Worm (Caenorhabditis elegans) whole organism, L2 larva: ENCODE data around the gene mboa-7.

ENCODE experiments used
- C34F6.9 ChIP-seq: fragments of 150-350 bp; optimal IDR thresholded peaks from 2 replicates; lab custom pipeline; 2014; ENCODE audit warnings: missing biosample characterization, missing genetic modification characterization
- F13H6.1 ChIP-seq: sonication (generic microtip); optimal IDR thresholded peaks from 2 replicates; lab custom pipeline; 2016; ENCODE audit warnings: missing genetic modification characterization, missing compliant biosample characterization
- Y55F3AM.14 ChIP-seq: fragments of 200-800 bp; sonication (Bioruptor generic); optimal IDR thresholded peaks from 2 replicates; lab custom pipeline; 2018; ENCODE audit warnings: mild to moderate bottlenecking, missing genetic modification characterization, missing compliant biosample characterization
- ZK546.5 ChIP-seq: sonication (generic microtip); optimal IDR thresholded peaks from 2 replicates; lab custom pipeline; 2017; ENCODE audit warnings: missing biosample characterization, missing genetic modification characterization
- alr-1 ChIP-seq: fragments of 150-350 bp; optimal IDR thresholded peaks from 2 replicates; lab custom pipeline; 2014; ENCODE audit warnings: missing biosample characterization, missing genetic modification characterization
- ama-1 ChIP-seq: fragments of 150-350 bp; optimal IDR thresholded peaks from 2 replicates; lab custom pipeline; 2018; ENCODE audit warnings: inconsistent platforms
- ceh-16 ChIP-seq: fragments of 150-350 bp; optimal IDR thresholded peaks from 2 replicates; lab custom pipeline; 2014; ENCODE audit warnings: missing biosample characterization, missing genetic modification characterization
- crh-2 ChIP-seq: sonication (generic microtip); optimal IDR thresholded peaks from 2 replicates; lab custom pipeline; 2017; ENCODE audit warnings: missing biosample characterization, missing genetic modification characterization
- dmd-4 ChIP-seq: sonication (generic microtip); optimal IDR thresholded peaks from 2 replicates; lab custom pipeline; 2017; ENCODE audit warnings: missing biosample characterization, missing genetic modification characterization
- egl-27 ChIP-seq: sonication (generic microtip); optimal IDR thresholded peaks from 3 replicates; lab custom pipeline; 2017; ENCODE audit warnings: missing biosample characterization, missing genetic modification reagents, missing genetic modification characterization
- elt-1 ChIP-seq: fragments of 150-350 bp; optimal IDR thresholded peaks from 2 replicates; lab custom pipeline; 2014; ENCODE audit warnings: missing biosample characterization, missing genetic modification characterization
- elt-3 ChIP-seq: sonication (generic microtip); optimal IDR thresholded peaks from 2 replicates; lab custom pipeline; 2017; ENCODE audit warnings: missing biosample characterization, missing genetic modification characterization
- fos-1 ChIP-seq: fragments of 150-350 bp; optimal IDR thresholded peaks from 2 replicates; lab custom pipeline; 2014; ENCODE audit warnings: missing biosample characterization, missing genetic modification characterization
- gmeb-1 ChIP-seq: fragments of 150-350 bp; optimal IDR thresholded peaks from 2 replicates; lab custom pipeline; 2014; ENCODE audit warnings: missing biosample characterization, missing genetic modification characterization
- lin-11 ChIP-seq: fragments of 150-350 bp; sonication (generic microtip); optimal IDR thresholded peaks from 2 replicates; lab custom pipeline; 2014; ENCODE audit warnings: missing biosample characterization, missing genetic modification characterization, inconsistent platforms, mixed read lengths
- lin-13 ChIP-seq: fragments of 150-350 bp; optimal IDR thresholded peaks from 2 replicates; lab custom pipeline; 2014; ENCODE audit warnings: missing biosample characterization, missing genetic modification reagents, missing genetic modification characterization
- lin-39 ChIP-seq: fragments of 150-350 bp; optimal IDR thresholded peaks from 2 replicates; lab custom pipeline; 2014; ENCODE audit warnings: missing biosample characterization, missing genetic modification reagents, missing genetic modification characterization
- lsy-2 ChIP-seq, 2 experiments: fragments of 150-350 bp in 1 of 2; sonication (generic microtip) in 1 of 2; optimal IDR thresholded peaks; 2 replicates each; lab custom pipeline; 2014 to 2017; ENCODE audit warnings: missing biosample characterization in 2 of 2, missing genetic modification characterization in 2 of 2
- mab-5 ChIP-seq: fragments of 150-350 bp; optimal IDR thresholded peaks from 2 replicates; lab custom pipeline; 2014; ENCODE audit warnings: missing biosample characterization, missing genetic modification characterization
- mbf-1 ChIP-seq: sonication (generic microtip); optimal IDR thresholded peaks from 2 replicates; lab custom pipeline; 2017; ENCODE audit warnings: missing biosample characterization, missing genetic modification characterization
- nhr-10 ChIP-seq: sonication (generic microtip); optimal IDR thresholded peaks from 2 replicates; lab custom pipeline; 2017; ENCODE audit warnings: missing biosample characterization, missing genetic modification characterization
- nhr-12 ChIP-seq: fragments of 150-350 bp; optimal IDR thresholded peaks from 2 replicates; lab custom pipeline; 2014; ENCODE audit warnings: missing biosample characterization, missing genetic modification characterization
- nhr-21 ChIP-seq: fragments of 150-350 bp; optimal IDR thresholded peaks from 2 replicates; lab custom pipeline; 2014; ENCODE audit warnings: missing biosample characterization, missing genetic modification characterization
- nhr-23 ChIP-seq: fragments of 150-350 bp; optimal IDR thresholded peaks from 2 replicates; lab custom pipeline; 2014; ENCODE audit warnings: missing biosample characterization, missing genetic modification reagents, missing genetic modification characterization
- nhr-237 ChIP-seq: fragments of 150-350 bp; optimal IDR thresholded peaks from 2 replicates; lab custom pipeline; 2014; ENCODE audit warnings: missing biosample characterization, missing genetic modification characterization
- nhr-25 ChIP-seq: fragments of 150-350 bp; sonication (generic microtip); optimal IDR thresholded peaks from 3 replicates; lab custom pipeline; 2014; ENCODE audit warnings: missing biosample characterization, missing genetic modification characterization
- nhr-6 ChIP-seq: fragments of 150-350 bp; optimal IDR thresholded peaks from 2 replicates; lab custom pipeline; 2014; ENCODE audit warnings: missing biosample characterization, missing genetic modification characterization
- peb-1 ChIP-seq: fragments of 150-350 bp; optimal IDR thresholded peaks from 2 replicates; lab custom pipeline; 2014; ENCODE audit warnings: missing biosample characterization, missing genetic modification characterization
- sem-4 ChIP-seq: fragments of 150-350 bp; optimal IDR thresholded peaks from 2 replicates; lab custom pipeline; 2014; ENCODE audit warnings: missing biosample characterization, missing genetic modification reagents, missing genetic modification characterization
- skn-1 ChIP-seq: sonication (generic microtip); optimal IDR thresholded peaks from 2 replicates; lab custom pipeline; 2017; ENCODE audit warnings: missing biosample characterization, missing genetic modification characterization
- sma-9 ChIP-seq, 2 experiments: fragments of 150-350 bp in 1 of 2; sonication (generic microtip) in 1 of 2; optimal IDR thresholded peaks; 2 replicates each; lab custom pipeline; 2014 to 2016; ENCODE audit warnings: missing genetic modification characterization in 2 of 2, mild to moderate bottlenecking in 1 of 2, missing biosample characterization in 1 of 2, missing compliant biosample characterization in 1 of 2, missing genetic modification reagents in 1 of 2, moderate library complexity in 1 of 2
- snpc-4 ChIP-seq: fragments of 150-350 bp; optimal IDR thresholded peaks from 2 replicates; lab custom pipeline; 2014; ENCODE audit warnings: missing biosample characterization, missing genetic modification characterization
- unc-55 ChIP-seq: fragments of 150-350 bp; sonication (generic microtip); optimal IDR thresholded peaks from 3 replicates; lab custom pipeline; 2014; ENCODE audit warnings: missing biosample characterization, missing genetic modification reagents, missing genetic modification characterization
- unc-62 ChIP-seq: fragments of 150-350 bp; optimal IDR thresholded peaks from 2 replicates; lab custom pipeline; 2014; ENCODE audit warnings: missing biosample characterization, missing genetic modification reagents, missing genetic modification characterization
- zag-1 ChIP-seq: fragments of 150-350 bp; optimal IDR thresholded peaks from 2 replicates; lab custom pipeline; 2014; ENCODE audit warnings: missing biosample characterization, missing genetic modification characterization
- ztf-1 ChIP-seq: fragments of 200-800 bp; sonication (Bioruptor generic); conservative IDR thresholded peaks from 2 replicates; pipeline ENCODE4 v1.3.6; 2022; ENCODE audit warnings: missing genetic modification characterization, missing compliant biosample characterization
- ztf-11 ChIP-seq: sonication (generic microtip); optimal IDR thresholded peaks from 2 replicates; lab custom pipeline; 2017; ENCODE audit warnings: missing biosample characterization, missing genetic modification characterization
- ztf-4 ChIP-seq: fragments of 150-350 bp; optimal IDR thresholded peaks from 2 replicates; lab custom pipeline; 2014; ENCODE audit warnings: missing biosample characterization, missing genetic modification characterization

Gene mboa-7

ce11 chrX:10507971-10508370, 16.4 kb downstream of the mboa-7 start:
- TF ChIP-seq nhr-10 (tag; lab: Kevin White, UChicago) (no peak), lin-39 (tag; lab: Kevin White, UChicago) (no peak), fos-1 (tag; lab: Kevin White, UChicago) (no peak), nhr-23 (tag; lab: Kevin White, UChicago) (no peak), ama-1 (lab: Kevin White, UChicago) (no peak), nhr-21 (no peak), ztf-1 (GFP tag; lab: Robert Waterston, UW) (no peak), lin-11 (tag; lab: Kevin White, UChicago) (no peak), snpc-4 (tag; lab: Kevin White, UChicago) (no peak), ztf-4 (tag; lab: Kevin White, UChicago) (no peak), nhr-12 (no peak), alr-1 (no peak), elt-1 (tag; lab: Kevin White, UChicago) (no peak), unc-55 (GFP tag; lab: Kevin White, UChicago) (no peak), nhr-237 (tag; lab: Kevin White, UChicago) (no peak), skn-1 (tag; lab: Kevin White, UChicago) (no peak), nhr-25 (tag; lab: Kevin White, UChicago) (no peak), nhr-6 (no peak), ceh-16 (tag; lab: Kevin White, UChicago) (no peak), lsy-2 (tag; optimal IDR thresholded peaks at IDR 0.05; lab: Kevin White, UChicago) (no peak)
- TF ChIP-seq, all 48 proteins: peak for 0

- TF ChIP-seq lsy-2 (tag; optimal IDR thresholded peaks at IDR 0.05; lab: Kevin White, UChicago) = peak in 1 of 2 experiments; percentile 42
- no peak for TF ChIP-seq unc-62
Observed at ce11 chrX:10505193-10505592, 19.2 kb downstream of the mboa-7 start.

DNA sequence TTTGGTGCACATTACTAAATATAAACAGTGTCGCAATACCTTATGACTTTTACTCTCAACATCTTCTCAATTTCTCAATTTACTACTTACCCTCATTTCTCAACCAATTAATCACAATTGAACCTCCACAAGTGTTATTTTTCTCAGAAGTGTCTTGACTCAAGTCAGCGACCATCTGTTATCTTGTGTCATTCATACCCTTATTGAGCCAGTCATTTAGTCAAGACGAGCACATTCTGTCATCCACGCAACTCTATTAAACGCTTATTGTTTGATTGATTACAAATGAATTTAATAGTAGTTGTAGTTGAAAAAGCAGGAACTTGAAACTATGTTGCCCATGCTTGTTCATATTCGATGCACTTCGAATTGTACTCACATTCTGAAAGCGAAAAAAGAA, 21.0 kb downstream of the mboa-7 start:
- TF ChIP-seq elt-1 (tag; lab: Kevin White, UChicago) = no peak
- TF ChIP-seq, all 48 proteins: peak for 0

- TF ChIP-seq ztf-11 (tag; lab: Kevin White, UChicago) (no peak), mab-5 (no peak), dmd-4 (tag; lab: Kevin White, UChicago) (no peak), lin-39 (tag; lab: Kevin White, UChicago) (no peak), ama-1 (lab: Kevin White, UChicago) (no peak), mbf-1 (tag; lab: Kevin White, UChicago) (no peak), ztf-1 (GFP tag; lab: Robert Waterston, UW) (no peak), peb-1 (no peak), Y55F3AM.14 (GFP tag; lab: Kevin White, UChicago) (no peak), nhr-23 (tag; lab: Kevin White, UChicago) (no peak), ZK546.5 (tag; lab: Kevin White, UChicago) (no peak), lin-11 (tag; lab: Kevin White, UChicago) (no peak), ztf-4 (tag; lab: Kevin White, UChicago) (no peak), sem-4 (no peak), F13H6.1 (no peak), lin-13 (no peak), gmeb-1 (no peak), elt-3 (no peak), elt-1 (tag; lab: Kevin White, UChicago) (no peak), C34F6.9 (tag; lab: Kevin White, UChicago) (no peak)
Observed at ce11 chrX:10499590-10499989, 24.8 kb downstream of the mboa-7 start, which contains the start of gene vab-3. TSS of gene vab-3 (plus strand) at chrX:10499890.

DNA sequence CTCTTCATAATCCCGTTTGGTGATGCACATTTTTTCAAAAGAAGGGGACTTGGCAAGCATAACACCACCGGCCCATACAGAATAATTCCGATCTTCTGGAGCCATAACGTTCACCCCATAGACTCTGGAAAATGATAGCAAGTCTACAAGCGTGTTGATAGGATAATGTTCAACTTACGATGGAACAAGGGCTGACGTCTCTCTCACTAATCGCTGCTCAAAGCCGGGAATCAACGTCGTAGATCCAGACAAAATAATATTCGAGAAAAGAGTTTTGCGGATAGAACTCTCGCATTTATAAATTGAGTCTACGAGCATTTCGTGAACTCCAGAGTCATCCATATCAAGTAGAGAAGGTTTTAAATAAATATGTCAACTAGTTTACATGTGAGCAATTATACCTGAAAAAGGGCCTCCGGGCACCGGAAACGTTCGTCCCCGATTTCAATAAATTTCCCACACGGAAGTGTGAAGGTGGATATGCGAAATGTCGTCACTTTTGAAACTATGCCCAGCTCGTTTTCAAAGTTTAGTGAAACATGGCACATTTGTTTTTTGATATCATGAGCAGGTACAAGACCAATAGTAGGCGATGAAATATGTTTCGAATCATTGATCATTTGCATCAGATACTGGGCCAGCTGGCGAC, 32.4 kb downstream of the mboa-7 start:
- TF ChIP-seq nhr-23 (tag; lab: Kevin White, UChicago) = no peak
- no peak for TF ChIP-seq lin-11 (tag; lab: Kevin White, UChicago)
- TF ChIP-seq unc-55 (GFP tag; lab: Kevin White, UChicago) = no peak
- TF ChIP-seq egl-27 = no peak
- TF ChIP-seq dmd-4 (tag; lab: Kevin White, UChicago) = no peak
- no peak for TF ChIP-seq lin-39 (tag; lab: Kevin White, UChicago)
- TF ChIP-seq lsy-2 (tag; optimal IDR thresholded peaks at IDR 0.05; lab: Kevin White, UChicago) = no peak
- no peak for TF ChIP-seq elt-3
- no peak for TF ChIP-seq snpc-4 (tag; lab: Kevin White, UChicago)
- TF ChIP-seq crh-2 (tag; lab: Kevin White, UChicago) = no peak
- no peak for TF ChIP-seq sem-4
- TF ChIP-seq sma-9 (GFP tag; optimal IDR thresholded peaks at IDR 0.05; lab: Kevin White, UChicago) = no peak
- TF ChIP-seq sma-9 (tag; optimal IDR thresholded peaks at IDR 0.05; lab: Kevin White, UChicago) = no peak
- TF ChIP-seq lin-13 = no peak
- TF ChIP-seq alr-1 = no peak
- no peak for TF ChIP-seq zag-1
- TF ChIP-seq, all 48 proteins: peak for 0
